Fruit fly (Drosophila melanogaster) whole organism, embryonic: Measurements from ENCODE around the gene CG45545.

Source experiments
- Atf-2 ChIP-seq: fragments of 200-800 bp; sonication (Bioruptor generic); optimal IDR thresholded peaks from 2 replicates; lab custom pipeline; 2016; ENCODE audit warnings: missing biosample characterization, missing genetic modification characterization
- Atf3 ChIP-seq: fragments of 200-800 bp; sonication (Bioruptor generic); optimal IDR thresholded peaks from 3 replicates; lab custom pipeline; 2016; ENCODE audit warnings: missing biosample characterization, missing genetic modification characterization
- CG10565 ChIP-seq: fragments of 200-800 bp; sonication (Bioruptor generic); optimal IDR thresholded peaks from 3 replicates; lab custom pipeline; 2016; ENCODE audit warnings: missing biosample characterization, mild to moderate bottlenecking, missing genetic modification characterization
- CG10654 ChIP-seq: fragments of 200-800 bp; sonication (Bioruptor generic); optimal IDR thresholded peaks from 2 replicates; lab custom pipeline; 2016; ENCODE audit warnings: missing biosample characterization, missing genetic modification characterization
- CG11456 ChIP-seq: fragments of 200-800 bp; sonication (Bioruptor generic); IDR thresholded peaks from 3 replicates; pipeline ENCODE4 v1.3.6; 2022; ENCODE audit warnings: missing biosample characterization, missing genetic modification characterization
- CG11696 ChIP-seq: fragments of 200-800 bp; sonication (Bioruptor generic); IDR thresholded peaks from 2 replicates; pipeline ENCODE4 v1.3.6; 2022; ENCODE audit warnings: missing biosample characterization, missing genetic modification characterization
- CG12236 ChIP-seq: fragments of 200-800 bp; sonication (Bioruptor generic); optimal IDR thresholded peaks from 2 replicates; lab custom pipeline; 2016; ENCODE audit warnings: missing biosample characterization, missing genetic modification characterization
- CG12942 ChIP-seq: fragments of 200-800 bp; sonication (Bioruptor generic); optimal IDR thresholded peaks from 3 replicates; lab custom pipeline; 2016; ENCODE audit warnings: missing biosample characterization, missing genetic modification characterization
- CG13287 ChIP-seq: fragments of 200-800 bp; sonication (Bioruptor generic); IDR thresholded peaks from 2 replicates; pipeline ENCODE4 v1.3.6; 2022; ENCODE audit warnings: missing biosample characterization, missing genetic modification characterization; ENCODE audit not compliant: partially characterized antibody
- CG17186 ChIP-seq: fragments of 200-800 bp; sonication (Bioruptor generic); optimal IDR thresholded peaks from 3 replicates; lab custom pipeline; 2017; ENCODE audit warnings: missing biosample characterization, missing genetic modification reagents, missing genetic modification characterization
- CG17359 ChIP-seq: fragments of 200-800 bp; sonication (Bioruptor generic); optimal IDR thresholded peaks from 3 replicates; lab custom pipeline; 2018; ENCODE audit warnings: missing biosample characterization, mild to moderate bottlenecking, missing genetic modification characterization, moderate library complexity
- CG17385 ChIP-seq: fragments of 200-800 bp; sonication (Bioruptor generic); optimal IDR thresholded peaks from 3 replicates; lab custom pipeline; 2018; ENCODE audit warnings: missing biosample characterization, mild to moderate bottlenecking, missing genetic modification characterization
- CG17802 ChIP-seq: fragments of 200-800 bp; sonication (Bioruptor generic); optimal IDR thresholded peaks from 2 replicates; lab custom pipeline; 2018; ENCODE audit warnings: missing biosample characterization, mild to moderate bottlenecking, missing genetic modification characterization, moderate library complexity
- CG18476 ChIP-seq: fragments of 200-800 bp; sonication (Bioruptor generic); optimal IDR thresholded peaks from 2 replicates; lab custom pipeline; 2016; ENCODE audit warnings: missing biosample characterization, mild to moderate bottlenecking, missing genetic modification characterization
- CG2129 ChIP-seq: fragments of 200-800 bp; sonication (Bioruptor generic); IDR thresholded peaks from 2 replicates; pipeline ENCODE4 v1.3.6; 2022; ENCODE audit warnings: missing biosample characterization, missing genetic modification characterization; ENCODE audit not compliant: partially characterized antibody
- CG33557 ChIP-seq: fragments of 200-800 bp; sonication (Bioruptor generic); optimal IDR thresholded peaks from 2 replicates; lab custom pipeline; 2019; ENCODE audit warnings: missing biosample characterization, mild to moderate bottlenecking, missing genetic modification characterization, moderate library complexity
- CG34224 ChIP-seq: fragments of 200-800 bp; sonication (Bioruptor generic); IDR thresholded peaks from 3 replicates; pipeline ENCODE4 v1.3.6; 2022; ENCODE audit warnings: missing biosample characterization, missing genetic modification characterization; ENCODE audit not compliant: partially characterized antibody
- CG4820 ChIP-seq: fragments of 200-800 bp; sonication (Bioruptor generic); optimal IDR thresholded peaks from 3 replicates; lab custom pipeline; 2016; ENCODE audit warnings: missing biosample characterization, missing genetic modification characterization
- CG5953 ChIP-seq: fragments of 200-800 bp; sonication (Bioruptor generic); IDR thresholded peaks from 2 replicates; pipeline ENCODE4 v1.3.6; 2022; ENCODE audit warnings: missing biosample characterization, missing genetic modification characterization
- CG7372 ChIP-seq: fragments of 200-800 bp; sonication (Bioruptor generic); IDR thresholded peaks from 2 replicates; pipeline ENCODE4 v1.3.6; 2022; ENCODE audit warnings: missing biosample characterization, missing genetic modification characterization
- CG7839 ChIP-seq: fragments of 200-800 bp; sonication (Bioruptor generic); optimal IDR thresholded peaks from 3 replicates; lab custom pipeline; 2018; ENCODE audit warnings: missing biosample characterization, mild to moderate bottlenecking, missing genetic modification characterization, moderate library complexity
- CG7963 ChIP-seq: fragments of 200-800 bp; sonication (Bioruptor generic); IDR thresholded peaks from 3 replicates; pipeline ENCODE4 v1.3.6; 2022; ENCODE audit warnings: missing biosample characterization, missing genetic modification characterization; ENCODE audit not compliant: partially characterized antibody
- ERR ChIP-seq: fragments of 200-800 bp; sonication (Bioruptor generic); optimal IDR thresholded peaks from 2 replicates; lab custom pipeline; 2016; ENCODE audit warnings: missing biosample characterization, missing genetic modification characterization
- Fer1 ChIP-seq: fragments of 200-800 bp; sonication (Bioruptor generic); optimal IDR thresholded peaks from 2 replicates; lab custom pipeline; 2017; ENCODE audit warnings: missing biosample characterization, mild to moderate bottlenecking, missing genetic modification characterization
- Hmr ChIP-seq: fragments of 200-800 bp; sonication (Bioruptor generic); optimal IDR thresholded peaks from 3 replicates; lab custom pipeline; 2017; ENCODE audit warnings: mild to moderate bottlenecking, missing biosample characterization, missing genetic modification reagents, missing genetic modification characterization
- Lhr ChIP-seq: fragments of 200-800 bp; sonication (Bioruptor generic); optimal IDR thresholded peaks from 3 replicates; lab custom pipeline; 2017; ENCODE audit warnings: mild to moderate bottlenecking, missing biosample characterization, missing genetic modification reagents, missing genetic modification characterization
- Med ChIP-seq: fragments of 200-800 bp; sonication (Bioruptor generic); peaks from one replicate; lab custom pipeline; 2016; ENCODE audit warnings: missing biosample characterization, missing genetic modification characterization, mild to moderate bottlenecking, inconsistent platforms, moderate library complexity
- Myb ChIP-seq: fragments of 200-800 bp; sonication (Bioruptor generic); optimal IDR thresholded peaks from 2 replicates; lab custom pipeline; 2016; ENCODE audit warnings: missing biosample characterization, missing genetic modification characterization
- Pdp1 ChIP-seq, 2 experiments: fragments of 200-800 bp; sonication (Bioruptor generic); optimal IDR thresholded peaks; 3 replicates each; lab custom pipeline; 2016; ENCODE audit warnings: missing biosample characterization in 2 of 2, missing genetic modification characterization in 2 of 2, mild to moderate bottlenecking in 1 of 2, moderate library complexity in 1 of 2
- Scr ChIP-seq: fragments of 200-800 bp; sonication (Bioruptor generic); IDR thresholded peaks from 2 replicates; pipeline ENCODE4 v1.3.6; 2022; ENCODE audit warnings: missing biosample characterization, missing genetic modification characterization; ENCODE audit not compliant: partially characterized antibody
- Six4 ChIP-seq: fragments of 200-800 bp; sonication (Bioruptor generic); optimal IDR thresholded peaks from 2 replicates; lab custom pipeline; 2016; ENCODE audit warnings: missing biosample characterization, missing genetic modification characterization
- Sox102F ChIP-seq: fragments of 200-800 bp; sonication (Bioruptor generic); optimal IDR thresholded peaks from 2 replicates; lab custom pipeline; 2018; ENCODE audit warnings: missing biosample characterization, mild to moderate bottlenecking, missing genetic modification characterization, moderate library complexity
- TFAM ChIP-seq: fragments of 200-800 bp; sonication (Bioruptor generic); optimal IDR thresholded peaks from 2 replicates; lab custom pipeline; 2017; ENCODE audit warnings: missing biosample characterization, missing genetic modification characterization, inconsistent platforms
- ap ChIP-seq: fragments of 200-800 bp; sonication (Bioruptor generic); IDR thresholded peaks from 2 replicates; pipeline ENCODE4 v1.3.6; 2022; ENCODE audit warnings: missing biosample characterization, missing genetic modification characterization
- ash1 ChIP-seq: fragments of 200-800 bp; sonication (Bioruptor generic); optimal IDR thresholded peaks from 2 replicates; lab custom pipeline; 2018; ENCODE audit warnings: missing biosample characterization, mild to moderate bottlenecking, missing genetic modification characterization
- bowl ChIP-seq: fragments of 200-800 bp; sonication (Bioruptor generic); IDR thresholded peaks from 2 replicates; pipeline ENCODE4 v1.3.6; 2022; ENCODE audit warnings: missing biosample characterization, missing genetic modification characterization
- chn ChIP-seq: fragments of 200-800 bp; sonication (Bioruptor generic); optimal IDR thresholded peaks from 2 replicates; lab custom pipeline; 2016; ENCODE audit warnings: missing biosample characterization, missing genetic modification characterization
- cwo ChIP-seq: fragments of 200-800 bp; sonication (Bioruptor generic); optimal IDR thresholded peaks from 3 replicates; lab custom pipeline; 2017; ENCODE audit warnings: missing biosample characterization, missing genetic modification characterization, mild to moderate bottlenecking, moderate library complexity, missing genetic modification reagents
- dysf ChIP-seq: fragments of 200-800 bp; sonication (Bioruptor generic); IDR thresholded peaks from 3 replicates; pipeline ENCODE4 v1.3.6; 2022; ENCODE audit warnings: missing biosample characterization, missing genetic modification characterization
- gcm2 ChIP-seq: fragments of 200-800 bp; sonication (Bioruptor generic); optimal IDR thresholded peaks from 2 replicates; lab custom pipeline; 2016; ENCODE audit warnings: missing biosample characterization, missing genetic modification characterization
- gro ChIP-seq: fragments of 200-800 bp; sonication (Bioruptor generic); optimal IDR thresholded peaks from 2 replicates; lab custom pipeline; 2016; ENCODE audit warnings: missing biosample characterization, missing genetic modification characterization
- gsb-n ChIP-seq: fragments of 200-800 bp; sonication (Bioruptor generic); optimal IDR thresholded peaks from 3 replicates; lab custom pipeline; 2018; ENCODE audit warnings: missing biosample characterization, mild to moderate bottlenecking, missing genetic modification characterization
- hbn ChIP-seq: fragments of 200-800 bp; sonication (Bioruptor generic); IDR thresholded peaks from 2 replicates; pipeline ENCODE4 v1.3.6; 2022; ENCODE audit warnings: missing biosample characterization, missing genetic modification characterization; ENCODE audit not compliant: partially characterized antibody
- lbe ChIP-seq: fragments of 200-800 bp; sonication (Bioruptor generic); optimal IDR thresholded peaks from 2 replicates; lab custom pipeline; 2016; ENCODE audit warnings: missing biosample characterization, mild to moderate bottlenecking, missing genetic modification characterization
- pho ChIP-seq: fragments of 200-800 bp; sonication (Bioruptor generic); optimal IDR thresholded peaks from 2 replicates; lab custom pipeline; 2016; ENCODE audit warnings: missing biosample characterization, missing genetic modification characterization
- sc ChIP-seq, 3 experiments: fragments of >200 bp in 2 of 3; fragments of 200-800 bp in 1 of 3; sonication (Bioruptor generic) in 1 of 3; optimal IDR thresholded peaks; 2 replicates in 2 of 3; 3 replicates in 1 of 3; lab custom pipeline; 2017; ENCODE audit warnings: mild to moderate bottlenecking in 1 of 3, missing biosample characterization in 1 of 3, missing genetic modification characterization in 1 of 3, missing genetic modification reagents in 1 of 3
- sob ChIP-seq: fragments of 200-800 bp; sonication (Bioruptor generic); IDR thresholded peaks from 2 replicates; pipeline ENCODE4 v1.3.6; 2022; ENCODE audit warnings: missing biosample characterization, missing genetic modification characterization
- tin ChIP-seq: fragments of 200-800 bp; sonication (Bioruptor generic); optimal IDR thresholded peaks from 3 replicates; lab custom pipeline; 2016; ENCODE audit warnings: missing biosample characterization, missing genetic modification characterization
- vvl ChIP-seq: fragments of 200-800 bp; sonication (Bioruptor generic); IDR thresholded peaks from 2 replicates; pipeline ENCODE4 v1.3.6; 2022; ENCODE audit warnings: missing biosample characterization, missing genetic modification characterization
- zfh1 ChIP-seq: fragments of 200-800 bp; sonication (Bioruptor generic); IDR thresholded peaks from 3 replicates; pipeline ENCODE4 v1.3.6; 2022; ENCODE audit warnings: missing biosample characterization, missing genetic modification characterization

Gene CG45545

DNA sequence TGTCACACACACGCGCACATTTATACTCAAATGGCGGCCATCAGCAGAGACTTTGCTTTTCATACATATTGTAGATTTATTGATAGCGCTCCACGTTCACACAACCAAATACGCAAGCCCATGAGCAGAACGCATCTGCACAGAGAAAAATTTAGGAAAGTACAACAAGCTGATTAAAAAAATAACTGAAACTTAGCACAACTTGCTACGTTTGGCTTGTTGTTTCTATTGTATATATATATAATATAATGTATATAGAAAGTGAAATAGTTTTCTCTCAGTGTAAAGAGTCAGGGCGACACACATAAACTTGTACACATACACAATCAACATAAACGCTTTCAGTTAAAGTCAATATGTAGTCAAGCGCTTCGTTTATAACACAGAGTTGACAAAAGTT lies 39.4 kb downstream of the CG45545 start (continued):
- 0 out of 3 replicates have a peak, but pooled peaks have one; percentile 10 for TF ChIP-seq CG11456
- TF ChIP-seq CG34224 (GFP tag; lab: Robert Waterston, UW), result no peak
- no peak for TF ChIP-seq Atf-2 (GFP tag; lab: Kevin White, UChicago)
- no peak for TF ChIP-seq CG10565 (GFP tag; lab: Kevin White, UChicago)
- TF ChIP-seq ERR (GFP tag; lab: Kevin White, UChicago), result no peak
- no peak for TF ChIP-seq TFAM
- no peak for TF ChIP-seq CG13287
- TF ChIP-seq Sox102F, result peak; percentile 55
- no peak for TF ChIP-seq zfh1
- TF ChIP-seq gsb-n (tag; lab: Kevin White, UChicago), result peak; percentile 6
- TF ChIP-seq Six4 (GFP tag; lab: Kevin White, UChicago), result no peak
- TF ChIP-seq gcm2 (GFP tag; lab: Kevin White, UChicago), result no peak
- no peak for TF ChIP-seq CG11696 (GFP tag; lab: Robert Waterston, UW)
- TF ChIP-seq vvl, result no peak; the same call in 1 of the 2 replicates
- no peak for TF ChIP-seq Med (GFP tag; lab: Kevin White, UChicago)
- no peak for TF ChIP-seq tin (GFP tag; lab: Kevin White, UChicago)
- TF ChIP-seq CG12236 (GFP tag; lab: Kevin White, UChicago), result no peak
- TF ChIP-seq lbe, result no peak
- no peak for TF ChIP-seq CG7372 (GFP tag; lab: Robert Waterston, UW)
- no peak for TF ChIP-seq ap (GFP tag; lab: Robert Waterston, UW)
- TF ChIP-seq cwo, result peak; percentile 14
- TF ChIP-seq pho, result no peak
- TF ChIP-seq Pdp1 (GFP tag; optimal IDR thresholded peaks at IDR 0.05; lab: Kevin White, UChicago), result no peak
- TF ChIP-seq CG17359 (tag; lab: Kevin White, UChicago), result peak; percentile 60
- 0 out of 3 replicates have a peak, but pooled peaks have one; percentile 21 for TF ChIP-seq dysf
- peak; percentile 58 for TF ChIP-seq CG7839 (tag; lab: Kevin White, UChicago)
- TF ChIP-seq Lhr, result no peak
- TF ChIP-seq ash1 (GFP tag; lab: Kevin White, UChicago), result no peak
- no peak for TF ChIP-seq CG10654 (GFP tag; lab: Kevin White, UChicago)
- no peak for TF ChIP-seq CG33557 (GFP tag; lab: Kevin White, UChicago)
- TF ChIP-seq sc (optimal IDR thresholded peaks at IDR 0.05; lab: Kevin White, UChicago), result no peak
- no peak for TF ChIP-seq sc (GFP tag; optimal IDR thresholded peaks at IDR 0.05; lab: Kevin White, UChicago)
- TF ChIP-seq Fer1 (GFP tag; lab: Kevin White, UChicago), result peak; percentile 47
- TF ChIP-seq CG2129 (GFP tag; lab: Robert Waterston, UW), result no peak
- TF ChIP-seq CG17186, result no peak
- TF ChIP-seq hbn (GFP tag; lab: Robert Waterston, UW), result no peak
- TF ChIP-seq CG18476, result no peak
- no peak for TF ChIP-seq gro (GFP tag; lab: Kevin White, UChicago)
- no peak for TF ChIP-seq Myb
- TF ChIP-seq CG4820 (GFP tag; lab: Kevin White, UChicago), result no peak
- no peak for TF ChIP-seq CG12942 (GFP tag; lab: Kevin White, UChicago)
- TF ChIP-seq chn, result no peak
- TF ChIP-seq CG17802, result no peak
- TF ChIP-seq CG17385 (GFP tag; lab: Kevin White, UChicago), result peak; percentile 34
- no peak for TF ChIP-seq Atf3 (GFP tag; lab: Kevin White, UChicago)
- no peak for TF ChIP-seq bowl (GFP tag; lab: Robert Waterston, UW)
- TF ChIP-seq Scr (GFP tag; lab: Robert Waterston, UW), result no peak
- TF ChIP-seq Hmr (GFP tag; lab: Kevin White, UChicago), result peak; percentile 54
- TF ChIP-seq sob (GFP tag; lab: Robert Waterston, UW), result peak; percentile 32; the same call in 1 of the 2 replicates
- TF ChIP-seq CG5953 (GFP tag; lab: Robert Waterston, UW), result no peak
- TF ChIP-seq CG7963 (GFP tag; lab: Robert Waterston, UW), result no peak
